Worm (Caenorhabditis elegans): ENCODE data around the gene msp-38.

The msp-38 gene

DNA sequence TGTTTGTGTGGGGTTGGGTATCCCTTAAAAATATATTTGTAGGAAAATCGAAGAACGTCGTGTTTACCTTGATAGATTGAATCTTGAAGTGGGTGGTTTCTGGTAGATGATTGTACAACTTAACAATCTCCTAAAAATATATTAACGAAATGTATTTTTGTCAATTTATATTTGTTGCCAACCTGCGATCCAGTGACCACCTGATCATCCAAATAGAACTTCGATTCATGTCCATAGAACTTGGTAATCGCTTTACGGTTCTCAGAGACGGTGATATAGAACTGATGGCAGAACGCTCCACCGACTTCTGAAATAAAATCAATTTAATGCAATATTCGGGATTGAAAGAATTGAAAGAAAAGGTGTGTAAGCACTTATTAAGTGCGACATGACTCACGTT is 15.1 kb downstream of the msp-38 start:
- TF ChIP-seq ztf-23 (GFP tag; IDR thresholded peaks at IDR 0.05): no peak
- TF ChIP-seq cog-1 (tag; optimal IDR thresholded peaks at IDR 0.05): no peak
- TF ChIP-seq T22C8.4 (GFP tag; IDR thresholded peaks at IDR 0.05): no peak
- no peak for TF ChIP-seq ztf-29 (GFP tag; IDR thresholded peaks at IDR 0.05)
- no peak for TF ChIP-seq ref-1 (GFP tag; conservative IDR thresholded peaks at IDR 0.05)
- TF ChIP-seq med-1 (GFP tag; optimal IDR thresholded peaks at IDR 0.05; ENCODE audit: insufficient read depth): no peak
- no peak for TF ChIP-seq tab-1 (GFP tag; IDR thresholded peaks at IDR 0.05)
- TF ChIP-seq flt-1 (GFP tag; IDR thresholded peaks at IDR 0.05): no peak
- TF ChIP-seq klf-2 (GFP tag; conservative IDR thresholded peaks at IDR 0.05): no peak

- TF ChIP-seq ref-1 (GFP tag; conservative IDR thresholded peaks at IDR 0.05) (no peak), ztf-29 (GFP tag; IDR thresholded peaks at IDR 0.05) (no peak), flt-1 (GFP tag; IDR thresholded peaks at IDR 0.05) (no peak), T22C8.4 (GFP tag; IDR thresholded peaks at IDR 0.05) (no peak), ztf-23 (GFP tag; IDR thresholded peaks at IDR 0.05) (no peak), cog-1 (tag; optimal IDR thresholded peaks at IDR 0.05) (no peak), tab-1 (GFP tag; IDR thresholded peaks at IDR 0.05) (no peak), klf-2 (GFP tag; conservative IDR thresholded peaks at IDR 0.05) (no peak), med-1 (GFP tag; optimal IDR thresholded peaks at IDR 0.05; ENCODE audit: insufficient read depth) (no peak)
These were observed 17.0 kb downstream of the msp-38 start, which contains the start of gene ctf-18 for ce11 chrIV:10126544-10126943. TSS of gene ctf-18 (minus strand) at chrIV:10126644.

DNA sequence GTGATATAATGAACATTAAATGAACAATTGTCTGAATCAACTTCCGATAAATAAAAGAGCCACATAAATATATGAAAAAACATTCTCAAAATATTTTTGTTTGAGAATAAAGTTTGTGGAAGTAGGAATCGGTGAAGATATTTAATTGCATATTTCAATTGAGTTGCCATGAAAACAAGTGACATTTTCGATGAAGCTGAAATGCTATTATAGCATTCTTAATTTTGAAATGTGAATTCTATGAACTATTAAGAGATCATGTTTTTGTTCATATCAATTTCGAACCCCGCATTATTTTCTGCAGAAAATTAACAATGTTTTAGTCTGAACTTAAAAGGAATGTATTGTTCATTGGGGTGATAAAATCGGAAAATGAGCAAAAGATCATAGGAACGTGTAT is 21.3 kb downstream of the msp-38 start, which contains the start of gene irld-21:
Gene irld-21, minus strand, starts transcription at position 101 of the 400 bp plus-strand sequence.
- no peak for TF ChIP-seq T22C8.4 (GFP tag; IDR thresholded peaks at IDR 0.05)
- TF ChIP-seq klf-2 (GFP tag; conservative IDR thresholded peaks at IDR 0.05): no peak

ce11 chrIV:10116765-10117164 is 26.8 kb downstream of the msp-38 start:
- TF ChIP-seq cog-1 (tag; optimal IDR thresholded peaks at IDR 0.05) (no peak), ref-1 (GFP tag; conservative IDR thresholded peaks at IDR 0.05) (no peak), med-1 (GFP tag; optimal IDR thresholded peaks at IDR 0.05; ENCODE audit: insufficient read depth) (no peak), ztf-29 (GFP tag; IDR thresholded peaks at IDR 0.05) (no peak), ztf-23 (GFP tag; IDR thresholded peaks at IDR 0.05) (no peak), flt-1 (GFP tag; IDR thresholded peaks at IDR 0.05) (no peak), klf-2 (GFP tag; conservative IDR thresholded peaks at IDR 0.05) (no peak), T22C8.4 (GFP tag; IDR thresholded peaks at IDR 0.05) (no peak), tab-1 (GFP tag; IDR thresholded peaks at IDR 0.05) (no peak)

DNA sequence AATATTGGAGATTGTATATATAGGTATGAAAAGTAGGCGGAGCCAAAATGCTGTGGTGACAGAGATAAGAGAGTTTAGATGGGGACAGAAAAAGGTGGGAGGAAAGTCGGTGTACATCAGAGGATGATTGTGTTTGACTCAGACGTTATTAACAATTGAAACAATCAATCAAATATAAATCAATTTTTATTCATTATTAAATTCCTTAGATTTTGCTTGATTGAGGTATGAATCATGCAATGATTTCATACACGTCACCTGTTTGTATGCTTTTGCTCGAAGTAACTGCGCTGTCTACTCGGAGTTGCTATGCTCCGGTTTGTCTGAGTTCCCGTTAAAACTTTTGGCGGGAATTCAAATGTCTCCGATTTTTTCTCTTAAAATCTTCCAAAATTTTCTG is 28.4 kb downstream of the msp-38 start, which contains the start of gene C04G2.10:
Gene C04G2.10, plus strand, starts transcription at position 301 of the 400 bp plus-strand sequence.
- TF ChIP-seq klf-2 (GFP tag; conservative IDR thresholded peaks at IDR 0.05): no peak
- TF ChIP-seq ref-1 (GFP tag; conservative IDR thresholded peaks at IDR 0.05): no peak
- TF ChIP-seq tab-1 (GFP tag; IDR thresholded peaks at IDR 0.05): no peak
- no peak for TF ChIP-seq flt-1 (GFP tag; IDR thresholded peaks at IDR 0.05)
- no peak for TF ChIP-seq ztf-23 (GFP tag; IDR thresholded peaks at IDR 0.05)
- no peak for TF ChIP-seq T22C8.4 (GFP tag; IDR thresholded peaks at IDR 0.05)

DNA sequence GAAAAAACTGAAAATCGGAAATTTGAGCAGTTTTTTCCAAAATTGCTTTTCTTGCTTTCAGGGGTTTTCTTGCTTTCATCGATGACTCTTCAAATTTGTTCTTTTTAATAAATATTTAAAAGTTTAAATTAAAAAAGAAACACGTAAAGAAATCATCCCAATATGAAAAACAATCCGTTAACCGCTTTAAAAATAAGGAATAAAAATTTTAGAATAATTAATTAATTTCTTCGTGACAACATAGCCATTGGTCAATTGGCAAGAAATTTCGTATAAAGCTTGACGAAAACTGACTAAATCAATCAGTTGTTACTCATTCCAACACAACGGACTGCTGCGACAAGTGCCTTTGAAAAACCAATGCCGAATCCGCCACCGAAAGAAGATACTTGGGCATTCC is 31.0 kb downstream of the msp-38 start, which contains the start of gene nsph-3.2:
Gene nsph-3.2, plus strand, starts transcription at position 301 of the 400 bp plus-strand sequence.
- TF ChIP-seq cog-1 (tag; optimal IDR thresholded peaks at IDR 0.05): no peak
- no peak for TF ChIP-seq klf-2 (GFP tag; conservative IDR thresholded peaks at IDR 0.05)
- TF ChIP-seq ztf-23 (GFP tag; IDR thresholded peaks at IDR 0.05): no peak

DNA sequence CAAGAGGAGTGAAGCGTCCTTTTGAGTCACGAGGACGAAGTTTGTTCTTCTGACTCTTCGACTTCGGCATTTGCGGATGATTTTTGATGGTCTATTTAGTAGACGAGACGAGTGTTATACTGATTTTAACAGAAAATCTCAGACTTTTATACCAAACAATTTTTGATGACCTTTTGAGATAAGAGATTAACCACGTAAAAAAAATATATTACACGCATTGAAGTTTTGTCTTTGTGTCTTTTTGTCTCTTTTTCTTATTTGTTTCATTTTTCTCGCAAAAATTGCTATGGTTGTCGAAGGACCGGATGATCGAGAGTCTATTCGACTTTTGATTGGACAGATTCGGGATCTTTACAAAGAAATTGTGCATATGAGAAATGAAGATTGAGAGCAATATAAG is 32.1 kb downstream of the msp-38 start, which contains the start of gene spch-1:
Gene spch-1, minus strand, starts transcription at position 101 of the 400 bp plus-strand sequence.
- TF ChIP-seq T22C8.4 (GFP tag; IDR thresholded peaks at IDR 0.05): no peak
- no peak for TF ChIP-seq ref-1 (GFP tag; conservative IDR thresholded peaks at IDR 0.05)
- TF ChIP-seq flt-1 (GFP tag; IDR thresholded peaks at IDR 0.05): no peak
- no peak for TF ChIP-seq ztf-23 (GFP tag; IDR thresholded peaks at IDR 0.05)
- no peak for TF ChIP-seq klf-2 (GFP tag; conservative IDR thresholded peaks at IDR 0.05)
- TF ChIP-seq tab-1 (GFP tag; IDR thresholded peaks at IDR 0.05): no peak
- TF ChIP-seq med-1 (GFP tag; optimal IDR thresholded peaks at IDR 0.05; ENCODE audit: insufficient read depth): no peak
- TF ChIP-seq ztf-29 (GFP tag; IDR thresholded peaks at IDR 0.05): no peak
- TF ChIP-seq cog-1 (tag; optimal IDR thresholded peaks at IDR 0.05): no peak

DNA sequence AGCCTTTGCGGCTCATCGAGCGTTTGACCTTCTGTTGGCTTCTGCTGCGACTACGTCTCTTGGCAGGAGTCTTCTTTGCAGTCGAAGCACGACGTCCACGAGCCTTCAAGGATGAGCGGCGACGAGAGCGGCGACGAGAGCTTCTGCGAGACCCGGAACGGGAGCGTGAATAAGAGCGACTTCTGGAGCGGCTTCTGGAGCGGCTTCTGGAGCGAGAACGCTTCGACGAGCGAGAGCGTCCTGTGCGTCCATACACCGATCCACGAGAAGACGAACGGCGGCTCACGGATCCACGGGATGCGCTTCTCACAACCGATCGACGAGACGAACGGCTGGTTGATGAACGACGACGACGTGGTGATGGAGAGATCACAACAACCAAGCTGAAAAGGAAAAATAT is 32.7 kb downstream of the msp-38 start:
- TF ChIP-seq klf-2 (GFP tag; conservative IDR thresholded peaks at IDR 0.05) (no peak), tab-1 (GFP tag; IDR thresholded peaks at IDR 0.05) (no peak), ztf-29 (GFP tag; IDR thresholded peaks at IDR 0.05) (no peak), med-1 (GFP tag; optimal IDR thresholded peaks at IDR 0.05; ENCODE audit: insufficient read depth) (no peak), cog-1 (tag; optimal IDR thresholded peaks at IDR 0.05) (no peak), ref-1 (GFP tag; conservative IDR thresholded peaks at IDR 0.05) (no peak), flt-1 (GFP tag; IDR thresholded peaks at IDR 0.05) (no peak), T22C8.4 (GFP tag; IDR thresholded peaks at IDR 0.05) (no peak), ztf-23 (GFP tag; IDR thresholded peaks at IDR 0.05) (no peak)

DNA sequence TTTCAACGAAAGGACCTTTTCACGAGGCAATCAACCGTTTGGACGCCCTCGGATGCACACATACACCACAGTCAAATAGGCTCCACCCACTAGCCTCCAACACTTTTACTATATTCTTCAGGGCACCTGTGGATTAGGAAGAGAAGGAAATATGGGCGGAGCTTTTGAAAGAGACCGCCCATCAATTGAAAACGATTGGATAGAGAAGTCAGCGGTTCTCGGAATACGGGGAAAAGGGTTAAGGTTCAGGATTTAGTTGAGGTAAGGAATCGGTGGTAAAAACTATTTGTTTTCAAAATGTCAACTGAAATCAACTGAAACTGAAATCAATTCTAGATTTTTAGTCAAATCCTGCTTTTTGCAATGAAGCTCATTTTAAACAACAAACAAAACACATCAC is 33.1 kb downstream of the msp-38 start, which contains the start of gene egl-38:
Gene egl-38, minus strand, starts transcription at position 101 of the 400 bp plus-strand sequence.
- no peak for TF ChIP-seq flt-1 (GFP tag; IDR thresholded peaks at IDR 0.05)
- TF ChIP-seq T22C8.4 (GFP tag; IDR thresholded peaks at IDR 0.05): no peak
- TF ChIP-seq tab-1 (GFP tag; IDR thresholded peaks at IDR 0.05): no peak
- TF ChIP-seq ztf-29 (GFP tag; IDR thresholded peaks at IDR 0.05): no peak
- TF ChIP-seq med-1 (GFP tag; optimal IDR thresholded peaks at IDR 0.05; ENCODE audit: insufficient read depth): no peak
- no peak for TF ChIP-seq ztf-23 (GFP tag; IDR thresholded peaks at IDR 0.05)
- TF ChIP-seq cog-1 (tag; optimal IDR thresholded peaks at IDR 0.05): no peak
- TF ChIP-seq ref-1 (GFP tag; conservative IDR thresholded peaks at IDR 0.05): no peak
- no peak for TF ChIP-seq klf-2 (GFP tag; conservative IDR thresholded peaks at IDR 0.05)

ce11 chrIV:10096881-10097280 is 46.7 kb downstream of the msp-38 start, which contains the start of gene dis-3:
TSS of gene dis-3 (plus strand) at chrIV:10097202.
- no peak for TF ChIP-seq ref-1 (GFP tag; conservative IDR thresholded peaks at IDR 0.05)
- TF ChIP-seq tab-1 (GFP tag; IDR thresholded peaks at IDR 0.05): no peak
- no peak for TF ChIP-seq cog-1 (tag; optimal IDR thresholded peaks at IDR 0.05)
- no peak for TF ChIP-seq flt-1 (GFP tag; IDR thresholded peaks at IDR 0.05)
- TF ChIP-seq med-1 (GFP tag; optimal IDR thresholded peaks at IDR 0.05; ENCODE audit: insufficient read depth): no peak

Data from whole organism, midembryonic.